Worm (Caenorhabditis elegans): ENCODE measurements around the gene M176.10.

- TF ChIP-seq zag-1 (tag; optimal IDR thresholded peaks at IDR 0.05) (no peak), ztf-11 (tag; optimal IDR thresholded peaks at IDR 0.05) (no peak), snpc-4 (tag; optimal IDR thresholded peaks at IDR 0.05) (no peak), eor-1 (tag; optimal IDR thresholded peaks at IDR 0.05) (no peak), pha-4 (tag; optimal IDR thresholded peaks at IDR 0.05) (no peak), lin-15B (tag; optimal IDR thresholded peaks at IDR 0.05) (no peak), fkh-2 (tag; optimal IDR thresholded peaks at IDR 0.05) (no peak), mml-1 (tag; optimal IDR thresholded peaks at IDR 0.05) (no peak), ceh-28 (tag; optimal IDR thresholded peaks at IDR 0.05) (no peak)
These were observed 14.1 kb upstream of the M176.10 start, which contains the start of gene chil-17 for ce11 chrII:9440060-9440459.

Measured in whole organism, L3 larva.